Fruit fly (Drosophila melanogaster) whole organism, prepupa: ENCODE results near the gene CG14545.
A peak's percentile ranks its signal among the peaks of the same experiment; 100 is the strongest.

Experiments
- Blimp-1 ChIP-seq: fragments of 200-800 bp; sonication (Bioruptor generic); optimal IDR thresholded peaks from 3 replicates; lab custom pipeline; 2017; ENCODE audit warnings: missing biosample characterization, missing genetic modification characterization, mild to moderate bottlenecking, moderate library complexity, missing genetic modification reagents
- CG10631 ChIP-seq: fragments of 200-800 bp; sonication (Bioruptor generic); optimal IDR thresholded peaks from 2 replicates; lab custom pipeline; 2016; ENCODE audit warnings: missing biosample characterization, missing genetic modification characterization
- CG10669 ChIP-seq: fragments of 200-800 bp; sonication (Bioruptor generic); optimal IDR thresholded peaks from 3 replicates; lab custom pipeline; 2018; ENCODE audit warnings: missing biosample characterization, mild to moderate bottlenecking, missing genetic modification characterization, moderate library complexity
- CG11762 ChIP-seq: fragments of 200-800 bp; sonication (Bioruptor generic); optimal IDR thresholded peaks from 3 replicates; lab custom pipeline; 2016; ENCODE audit warnings: missing biosample characterization, missing genetic modification characterization; ENCODE audit not compliant: insufficient read depth
- CG11902 ChIP-seq: fragments of 200-800 bp; sonication (Bioruptor generic); optimal IDR thresholded peaks from 3 replicates; lab custom pipeline; 2016; ENCODE audit warnings: missing biosample characterization, missing genetic modification characterization
- CG15336 ChIP-seq: fragments of 200-800 bp; sonication (Bioruptor generic); IDR thresholded peaks from 2 replicates; pipeline ENCODE4 v1.3.6; 2022; ENCODE audit warnings: missing biosample characterization, missing genetic modification characterization
- CG1621 ChIP-seq: fragments of 200-800 bp; sonication (Bioruptor generic); optimal IDR thresholded peaks from 3 replicates; lab custom pipeline; 2018; ENCODE audit warnings: missing biosample characterization, mild to moderate bottlenecking, missing genetic modification characterization
- CG3032 ChIP-seq: fragments of 200-800 bp; optimal IDR thresholded peaks from 2 replicates; lab custom pipeline; 2019; ENCODE audit warnings: missing biosample characterization, mild to moderate bottlenecking, missing genetic modification characterization, moderate library complexity
- CG31627 ChIP-seq: fragments of 200-800 bp; sonication (Bioruptor generic); optimal IDR thresholded peaks from 3 replicates; lab custom pipeline; 2016; ENCODE audit warnings: missing biosample characterization, missing genetic modification characterization
- CG34406 ChIP-seq: fragments of 200-800 bp; sonication (Bioruptor generic); optimal IDR thresholded peaks from 3 replicates; lab custom pipeline; 2016; ENCODE audit warnings: missing biosample characterization, missing genetic modification characterization
- CG3919 ChIP-seq: fragments of 200-800 bp; sonication (Bioruptor generic); optimal IDR thresholded peaks from 3 replicates; lab custom pipeline; 2016; ENCODE audit warnings: missing biosample characterization, missing genetic modification characterization
- CG4318 ChIP-seq: fragments of 200-800 bp; sonication (Bioruptor generic); optimal IDR thresholded peaks from 3 replicates; lab custom pipeline; 2017; ENCODE audit warnings: missing biosample characterization, mild to moderate bottlenecking, missing genetic modification characterization
- CG6163 ChIP-seq: fragments of 200-800 bp; sonication (Bioruptor generic); IDR thresholded peaks from 3 replicates; pipeline ENCODE4 v1.3.6; 2022; ENCODE audit warnings: missing biosample characterization, missing genetic modification characterization
- CG6792 ChIP-seq: fragments of 200-800 bp; sonication (Bioruptor generic); optimal IDR thresholded peaks from 3 replicates; lab custom pipeline; 2016; ENCODE audit warnings: missing biosample characterization, missing genetic modification characterization
- CG6808 ChIP-seq: fragments of 200-800 bp; sonication (Bioruptor generic); optimal IDR thresholded peaks from 3 replicates; lab custom pipeline; 2017; ENCODE audit warnings: missing biosample characterization, missing genetic modification characterization, mild to moderate bottlenecking, moderate library complexity, missing genetic modification reagents
- CG6854 ChIP-seq: fragments of 200-800 bp; sonication (Bioruptor generic); optimal IDR thresholded peaks from 2 replicates; lab custom pipeline; 2017; ENCODE audit warnings: missing biosample characterization, mild to moderate bottlenecking, missing genetic modification characterization
- CG8119 ChIP-seq: fragments of 200-800 bp; sonication (Bioruptor generic); IDR thresholded peaks from 3 replicates; pipeline ENCODE4 v1.3.6; 2022; ENCODE audit warnings: missing biosample characterization, missing genetic modification characterization
- CG8319 ChIP-seq: fragments of 200-800 bp; sonication (Bioruptor generic); optimal IDR thresholded peaks from 3 replicates; lab custom pipeline; 2016; ENCODE audit warnings: missing biosample characterization, missing genetic modification characterization
- CG8632 ChIP-seq: fragments of 200-800 bp; sonication (Bioruptor generic); optimal IDR thresholded peaks from 3 replicates; lab custom pipeline; 2016; ENCODE audit warnings: missing biosample characterization, missing genetic modification characterization
- CG9139 ChIP-seq: fragments of 200-800 bp; sonication (Bioruptor generic); optimal IDR thresholded peaks from 3 replicates; lab custom pipeline; 2017; ENCODE audit warnings: missing biosample characterization, mild to moderate bottlenecking, missing genetic modification characterization
- Eip93F ChIP-seq: fragments of 200-800 bp; sonication (Bioruptor generic); optimal IDR thresholded peaks from 2 replicates; lab custom pipeline; 2016; ENCODE audit warnings: missing biosample characterization, mild to moderate bottlenecking, missing genetic modification characterization
- Ets21C ChIP-seq: fragments of 200-800 bp; sonication (Bioruptor generic); optimal IDR thresholded peaks from 3 replicates; lab custom pipeline; 2016; ENCODE audit warnings: missing biosample characterization, missing genetic modification characterization
- Gug ChIP-seq: fragments of 200-800 bp; sonication (Bioruptor generic); IDR thresholded peaks from 2 replicates; pipeline ENCODE4 v1.3.6; 2022; ENCODE audit warnings: missing biosample characterization, missing genetic modification characterization
- Hr38 ChIP-seq: sonication (Bioruptor generic); optimal IDR thresholded peaks from 2 replicates; lab custom pipeline; 2016; ENCODE audit warnings: missing biosample characterization, missing genetic modification characterization
- Hr39 ChIP-seq: fragments of 200-800 bp; sonication (Bioruptor generic); optimal IDR thresholded peaks from 2 replicates; lab custom pipeline; 2016; ENCODE audit warnings: missing biosample characterization, missing genetic modification characterization
- Hr4 ChIP-seq: fragments of 200-800 bp; sonication (Bioruptor generic); optimal IDR thresholded peaks from 3 replicates; lab custom pipeline; 2016; ENCODE audit warnings: missing biosample characterization, missing genetic modification characterization
- Lpt ChIP-seq: fragments of 200-800 bp; sonication (Bioruptor generic); optimal IDR thresholded peaks from 3 replicates; lab custom pipeline; 2016; ENCODE audit warnings: missing biosample characterization, missing genetic modification characterization
- Met ChIP-seq: fragments of 200-800 bp; sonication (Bioruptor generic); optimal IDR thresholded peaks from 3 replicates; lab custom pipeline; 2016; ENCODE audit warnings: missing biosample characterization, missing genetic modification characterization
- OdsH ChIP-seq: fragments of 200-800 bp; sonication (Bioruptor generic); optimal IDR thresholded peaks from 3 replicates; lab custom pipeline; 2016; ENCODE audit warnings: missing biosample characterization, missing genetic modification characterization
- Sox14 ChIP-seq: fragments of 200-800 bp; sonication (Bioruptor generic); optimal IDR thresholded peaks from 3 replicates; lab custom pipeline; 2016; ENCODE audit warnings: missing biosample characterization, missing genetic modification characterization
- Sox15 ChIP-seq: fragments of 200-800 bp; sonication (Bioruptor generic); optimal IDR thresholded peaks from 3 replicates; lab custom pipeline; 2016; ENCODE audit warnings: missing biosample characterization, missing genetic modification characterization
- achi ChIP-seq: fragments of 200-800 bp; sonication (Bioruptor generic); optimal IDR thresholded peaks from 3 replicates; lab custom pipeline; 2016; ENCODE audit warnings: missing biosample characterization, missing genetic modification characterization
- acj6 ChIP-seq: fragments of 200-800 bp; sonication (Bioruptor generic); optimal IDR thresholded peaks from 3 replicates; lab custom pipeline; 2016; ENCODE audit warnings: missing biosample characterization, missing genetic modification characterization
- cyc ChIP-seq: fragments of 200-800 bp; sonication (Bioruptor generic); optimal IDR thresholded peaks from 3 replicates; lab custom pipeline; 2016; ENCODE audit warnings: missing biosample characterization, missing genetic modification characterization
- dsx ChIP-seq: fragments of 200-800 bp; optimal IDR thresholded peaks from 3 replicates; lab custom pipeline; 2019; ENCODE audit warnings: missing biosample characterization, mild to moderate bottlenecking, missing genetic modification characterization, moderate library complexity; ENCODE audit not compliant: poor library complexity, severe bottlenecking
- esn ChIP-seq: fragments of 200-800 bp; sonication (Bioruptor generic); optimal IDR thresholded peaks from 2 replicates; lab custom pipeline; 2016; ENCODE audit warnings: missing biosample characterization, mild to moderate bottlenecking, missing genetic modification characterization, moderate library complexity
- fkh ChIP-seq: fragments of 200-800 bp; sonication (Bioruptor generic); optimal IDR thresholded peaks from 3 replicates; lab custom pipeline; 2017; ENCODE audit warnings: missing biosample characterization, mild to moderate bottlenecking, missing genetic modification characterization, moderate library complexity
- lz ChIP-seq: fragments of 200-800 bp; sonication (Bioruptor generic); optimal IDR thresholded peaks from 3 replicates; lab custom pipeline; 2016; ENCODE audit warnings: missing biosample characterization, missing genetic modification characterization
- net ChIP-seq: fragments of 200-800 bp; sonication (Bioruptor generic); optimal IDR thresholded peaks from 3 replicates; lab custom pipeline; 2016; ENCODE audit warnings: missing biosample characterization, missing genetic modification characterization
- salr ChIP-seq, 2 experiments: fragments of 200-800 bp; sonication (Bioruptor generic); optimal IDR thresholded peaks; 3 replicates each; lab custom pipeline; 2016 to 2018; ENCODE audit warnings: missing biosample characterization in 2 of 2, missing genetic modification characterization in 2 of 2, mild to moderate bottlenecking in 1 of 2
- spab ChIP-seq: fragments of 200-800 bp; sonication (Bioruptor generic); optimal IDR thresholded peaks from 2 replicates; lab custom pipeline; 2017; ENCODE audit warnings: missing biosample characterization, mild to moderate bottlenecking, missing genetic modification characterization, missing genetic modification reagents
- ss ChIP-seq, 2 experiments: fragments of 200-800 bp; sonication (Bioruptor generic); optimal IDR thresholded peaks; 2 replicates in 1 of 2; 3 replicates in 1 of 2; lab custom pipeline; 2017 to 2018; ENCODE audit warnings: mild to moderate bottlenecking in 2 of 2, missing biosample characterization in 2 of 2, missing genetic modification characterization in 2 of 2, moderate library complexity in 1 of 2
- svp ChIP-seq: fragments of 200-800 bp; sonication (Bioruptor generic); peaks from one replicate; lab custom pipeline; 2016; ENCODE audit warnings: missing biosample characterization, missing genetic modification characterization
- topi ChIP-seq: fragments of 200-800 bp; sonication (Bioruptor generic); optimal IDR thresholded peaks from 3 replicates; lab custom pipeline; 2016; ENCODE audit warnings: missing biosample characterization, missing genetic modification characterization
- vri ChIP-seq: fragments of 200-800 bp; sonication (Bioruptor generic); optimal IDR thresholded peaks from 3 replicates; lab custom pipeline; 2016; ENCODE audit warnings: missing biosample characterization, mild to moderate bottlenecking, missing genetic modification characterization

CG14545 gene

DNA sequence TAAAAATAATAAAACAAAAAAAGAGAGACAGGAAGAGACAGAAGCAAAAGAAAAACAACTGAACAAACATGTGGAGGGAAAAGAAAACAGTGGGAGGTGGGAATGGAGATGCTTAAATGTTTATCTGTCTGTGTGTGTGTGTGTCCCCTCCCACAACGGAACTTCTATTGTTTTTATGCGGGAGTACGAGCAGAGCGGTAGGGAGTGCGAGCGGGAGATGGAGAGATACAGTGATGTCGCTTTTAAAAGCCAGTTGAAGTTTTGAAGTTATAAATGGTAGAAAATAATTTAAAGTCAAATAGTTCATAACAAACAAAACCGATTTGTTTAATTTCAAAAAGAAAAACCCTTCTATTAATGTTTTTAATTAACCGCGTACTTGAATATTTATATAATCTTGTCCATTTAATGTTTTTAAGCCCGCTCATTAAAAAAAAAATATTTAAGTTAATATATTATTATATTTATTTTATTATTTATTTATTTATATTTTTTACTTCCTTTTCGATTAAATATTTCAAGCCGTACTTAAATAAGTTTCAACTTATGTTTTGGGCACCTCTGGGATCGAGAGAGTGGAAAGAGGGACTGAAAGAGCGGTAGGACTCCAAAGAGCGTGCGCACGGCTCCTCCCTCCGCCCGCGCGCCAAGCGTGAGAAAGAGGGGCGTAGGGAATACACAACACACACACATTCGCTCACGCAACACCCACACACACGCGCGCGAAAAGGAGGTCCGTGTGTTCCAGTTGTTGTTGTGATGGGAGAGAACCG is 29.3 kb upstream of the CG14545 start (continued):
- TF ChIP-seq CG3919 (GFP tag; lab: Kevin White, UChicago) = peak; percentile 43
- peak; percentile 66 for TF ChIP-seq CG10631 (GFP tag; lab: Kevin White, UChicago)
- no peak for TF ChIP-seq Sox14 (GFP tag; lab: Kevin White, UChicago)
- peak; percentile 52 for TF ChIP-seq CG3032 (tag; lab: Kevin White, UChicago)
- no peak for TF ChIP-seq CG6854 (GFP tag; lab: Kevin White, UChicago)
- TF ChIP-seq CG6792 = peak; percentile 62
- TF ChIP-seq vri (GFP tag; lab: Kevin White, UChicago) = peak; percentile 12
- TF ChIP-seq achi = peak; percentile 63
- no peak for TF ChIP-seq CG1621 (tag; lab: Kevin White, UChicago)
- peak; percentile 50 for TF ChIP-seq topi (GFP tag; lab: Kevin White, UChicago)
- TF ChIP-seq Hr38 = no peak
- peak; percentile 47 for TF ChIP-seq Hr4
- TF ChIP-seq ss (GFP tag; optimal IDR thresholded peaks at IDR 0.05; lab: Kevin White, UChicago) = peak; percentile 9 to 50
- TF ChIP-seq Blimp-1 (GFP tag; lab: Kevin White, UChicago) = peak; percentile 14
- peak; percentile 57 for TF ChIP-seq CG8632 (GFP tag; lab: Kevin White, UChicago)
- peak; percentile 35 for TF ChIP-seq Met
- TF ChIP-seq CG6163 = peak; percentile 18; the same call in 1 of the 3 replicates
- TF ChIP-seq CG34406 (GFP tag; lab: Kevin White, UChicago) = peak; percentile 64
- TF ChIP-seq lz (GFP tag; lab: Kevin White, UChicago) = peak; percentile 34
- TF ChIP-seq acj6 (GFP tag; lab: Kevin White, UChicago) = peak; percentile 24
- TF ChIP-seq Eip93F (GFP tag; lab: Kevin White, UChicago) = no peak
- peak; percentile 22 for TF ChIP-seq CG11762 (GFP tag; lab: Kevin White, UChicago)
- TF ChIP-seq CG8119 (GFP tag; lab: Robert Waterston, UW) = peak; percentile 70
- TF ChIP-seq svp (GFP tag; lab: Kevin White, UChicago) = peak; percentile 55
- TF ChIP-seq spab (GFP tag; lab: Kevin White, UChicago) = peak; percentile 23
- no peak for TF ChIP-seq Ets21C (GFP tag; lab: Kevin White, UChicago)
- TF ChIP-seq fkh (GFP tag; lab: Kevin White, UChicago) = peak; percentile 71
- peak; percentile 70 for TF ChIP-seq CG15336 (GFP tag; lab: Robert Waterston, UW)
- TF ChIP-seq CG9139 (GFP tag; lab: Kevin White, UChicago) = no peak

dm6 chr3R:25879324-25879766 is 28.3 kb upstream of the CG14545 start:
- TF ChIP-seq CG3919 (GFP tag; lab: Kevin White, UChicago) (peak; percentile 48), Sox15 (GFP tag; lab: Kevin White, UChicago) (no peak), spab (GFP tag; lab: Kevin White, UChicago) (no peak), achi (peak; percentile 48), CG15336 (GFP tag; lab: Robert Waterston, UW) (peak; percentile 83), salr (GFP tag; optimal IDR thresholded peaks at IDR 0.05; lab: Kevin White, UChicago) (peak in 1 of 2 experiments; percentile 65), CG11902 (GFP tag; lab: Kevin White, UChicago) (no peak), Eip93F (GFP tag; lab: Kevin White, UChicago) (no peak), Lpt (GFP tag; lab: Kevin White, UChicago) (peak; percentile 17), dsx (GFP tag; lab: Kevin White, UChicago) (peak; percentile 11), Hr39 (peak; percentile 36), CG10669 (peak; percentile 20), OdsH (peak; percentile 53), Gug (GFP tag; lab: Robert Waterston, UW) (peak; percentile 70), cyc (GFP tag; lab: Kevin White, UChicago) (peak; percentile 3), CG6163 (no peak), CG4318 (GFP tag; lab: Kevin White, UChicago) (peak; percentile 58), CG8119 (GFP tag; lab: Robert Waterston, UW) (peak; percentile 78; the same call in 2 of the 3 replicates), Met (peak; percentile 22), vri (GFP tag; lab: Kevin White, UChicago) (no peak), net (GFP tag; lab: Kevin White, UChicago) (peak; percentile 22), CG3032 (tag; lab: Kevin White, UChicago) (no peak), CG11762 (GFP tag; lab: Kevin White, UChicago) (peak; percentile 10), CG1621 (tag; lab: Kevin White, UChicago) (no peak), CG8632 (GFP tag; lab: Kevin White, UChicago) (peak; percentile 14), Hr4 (peak; percentile 79), CG31627 (peak; percentile 3), Hr38 (no peak), svp (GFP tag; lab: Kevin White, UChicago) (peak; percentile 68), Sox14 (GFP tag; lab: Kevin White, UChicago) (peak; percentile 44), CG8319 (GFP tag; lab: Kevin White, UChicago) (no peak), esn (GFP tag; lab: Kevin White, UChicago) (peak; percentile 28), CG6808 (GFP tag; lab: Kevin White, UChicago) (no peak), Ets21C (GFP tag; lab: Kevin White, UChicago) (no peak)
